Worm (Caenorhabditis elegans) whole organism, midembryonic: Measurements from ENCODE around the gene coq-6.

ENCODE experiments used
- T22C8.4 ChIP-seq: fragments of 200-800 bp; sonication (Bioruptor generic); IDR thresholded peaks from 2 replicates; pipeline ENCODE4 v1.3.6; 2022; ENCODE audit warnings: missing genetic modification characterization, missing compliant biosample characterization
- flt-1 ChIP-seq: fragments of 200-800 bp; sonication (Bioruptor generic); IDR thresholded peaks from 2 replicates; pipeline ENCODE4 v1.3.6; 2022; ENCODE audit warnings: missing genetic modification characterization, missing compliant biosample characterization
- klf-2 ChIP-seq: fragments of 200-800 bp; sonication (Bioruptor generic); conservative IDR thresholded peaks from 2 replicates; pipeline ENCODE4 v1.3.6; 2022; ENCODE audit warnings: missing genetic modification reagents, missing genetic modification characterization, missing compliant biosample characterization

- TF ChIP-seq flt-1 (GFP tag; lab: Robert Waterston, UW) (no peak), T22C8.4 (no peak), klf-2 (GFP tag; lab: Robert Waterston, UW) (no peak)
These were observed 47.8 kb downstream of the coq-6 start for ce11 chrV:9384359-9384758.
